Worm (Caenorhabditis elegans) whole organism, L1 larva: ENCODE measurements around the gene T25G12.13.

ENCODE experiments used
- F16B12.6 ChIP-seq: fragments of 150-350 bp; optimal IDR thresholded peaks from 2 replicates; lab custom pipeline; 2014; ENCODE audit warnings: missing biosample characterization, missing genetic modification characterization
- aha-1 ChIP-seq: fragments of 150-350 bp; optimal IDR thresholded peaks from 2 replicates; lab custom pipeline; 2014; ENCODE audit warnings: missing biosample characterization, missing genetic modification characterization
- dpl-1 ChIP-seq, 3 experiments: fragments of 150-350 bp in 2 of 3; sonication (generic microtip) in 1 of 3; optimal IDR thresholded peaks; 2 replicates each; lab custom pipeline; 2014 to 2017; ENCODE audit warnings: missing biosample characterization in 3 of 3, missing genetic modification characterization in 3 of 3, missing genetic modification reagents in 3 of 3
- nhr-11 ChIP-seq: fragments of 150-350 bp; optimal IDR thresholded peaks from 2 replicates; lab custom pipeline; 2014; ENCODE audit warnings: missing biosample characterization, missing genetic modification characterization
- nhr-77 ChIP-seq: fragments of 150-350 bp; optimal IDR thresholded peaks from 2 replicates; lab custom pipeline; 2014; ENCODE audit warnings: missing biosample characterization, missing genetic modification characterization

DNA sequence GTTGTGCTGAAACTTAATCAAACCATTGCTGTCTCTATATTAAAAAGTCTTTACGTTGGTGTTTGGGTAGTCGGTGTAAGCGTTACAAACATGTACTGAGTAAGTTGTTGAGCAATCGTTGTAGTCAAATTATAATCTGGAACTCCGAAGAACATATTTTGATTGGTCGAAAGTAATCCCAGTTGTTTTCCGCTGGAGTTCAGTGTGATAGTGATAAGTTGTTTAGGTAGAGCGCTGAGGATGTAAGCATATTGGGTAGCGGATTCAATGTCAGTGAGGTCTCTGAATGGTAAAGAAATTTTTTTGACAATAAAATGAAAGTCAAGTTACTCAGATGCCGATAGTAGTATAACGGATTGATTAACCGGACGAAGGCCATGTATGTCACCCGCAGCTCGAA, 15.8 kb upstream of the T25G12.13 start:
- TF ChIP-seq aha-1 (tag; lab: Kevin White, UChicago) (no peak), nhr-77 (tag; lab: Kevin White, UChicago) (no peak), dpl-1 (GFP tag; optimal IDR thresholded peaks at IDR 0.05; lab: Kevin White, UChicago) (no peak), F16B12.6 (tag; lab: Kevin White, UChicago) (no peak), nhr-11 (no peak)
